Fruit fly (Drosophila melanogaster) whole organism: ENCODE data around the gene CG14194.

Experiments
- CG8478 ChIP-seq: fragments of >200 bp; optimal IDR thresholded peaks from 2 replicates; lab custom pipeline; 2018; ENCODE audit warnings: inconsistent platforms
- Dll ChIP-seq: fragments of >200 bp; optimal IDR thresholded peaks from 2 replicates; lab custom pipeline; 2017
- EcR ChIP-seq, 2 experiments: fragments of >200 bp; optimal IDR thresholded peaks; 2 replicates each; lab custom pipeline; 2017; ENCODE audit warnings: missing biosample characterization in 2 of 2, missing genetic modification characterization in 2 of 2, missing genetic modification reagents in 2 of 2
- pan ChIP-seq: fragments of >200 bp; optimal IDR thresholded peaks from 2 replicates; lab custom pipeline; 2017
- psq ChIP-seq: fragments of >200 bp; optimal IDR thresholded peaks from 2 replicates; lab custom pipeline; 2017
- usp ChIP-seq: fragments of >200 bp; optimal IDR thresholded peaks from 2 replicates; lab custom pipeline; 2017; ENCODE audit warnings: missing biosample characterization, missing genetic modification characterization, mixed read lengths

CG14194 gene

dm6 chrX:19224580-19225303 lies 31.4 kb downstream of the CG14194 start:
- TF ChIP-seq Dll (lab: Kevin White, UChicago): no peak
- no peak for TF ChIP-seq psq
- TF ChIP-seq pan: no peak
- no peak for TF ChIP-seq usp (GFP tag; lab: Kevin White, UChicago)
- no peak for TF ChIP-seq CG8478 (lab: Kevin White, UChicago)
- TF ChIP-seq EcR (GFP tag; optimal IDR thresholded peaks at IDR 0.05; lab: Kevin White, UChicago): no peak

- TF ChIP-seq CG8478 (lab: Kevin White, UChicago) (no peak), pan (no peak), EcR (GFP tag; optimal IDR thresholded peaks at IDR 0.05; lab: Kevin White, UChicago) (no peak), usp (GFP tag; lab: Kevin White, UChicago) (no peak), Dll (lab: Kevin White, UChicago) (no peak), psq (no peak)
These were observed 31.9 kb downstream of the CG14194 start for dm6 chrX:19225304-19225640.

- TF ChIP-seq pan (no peak), EcR (GFP tag; optimal IDR thresholded peaks at IDR 0.05; lab: Kevin White, UChicago) (no peak), psq (no peak)
These were observed 36.6 kb downstream of the CG14194 start for dm6 chrX:19229855-19230433.

dm6 chrX:19238613-19239012 lies 45.3 kb downstream of the CG14194 start:
- no peak for TF ChIP-seq Dll (lab: Kevin White, UChicago)
- TF ChIP-seq CG8478 (lab: Kevin White, UChicago): no peak
- no peak for TF ChIP-seq EcR (GFP tag; optimal IDR thresholded peaks at IDR 0.05; lab: Kevin White, UChicago)
- no peak for TF ChIP-seq pan
- TF ChIP-seq psq: no peak
- no peak for TF ChIP-seq usp (GFP tag; lab: Kevin White, UChicago)

dm6 chrX:19239365-19239764 lies 46.0 kb downstream of the CG14194 start:
- TF ChIP-seq EcR (GFP tag; optimal IDR thresholded peaks at IDR 0.05; lab: Kevin White, UChicago): no peak
- no peak for TF ChIP-seq Dll (lab: Kevin White, UChicago)
- TF ChIP-seq psq: no peak
- TF ChIP-seq pan: no peak
- TF ChIP-seq usp (GFP tag; lab: Kevin White, UChicago): no peak
- TF ChIP-seq CG8478 (lab: Kevin White, UChicago): no peak

dm6 chrX:19240230-19240839 lies 47.0 kb downstream of the CG14194 start:
- no peak for TF ChIP-seq CG8478 (lab: Kevin White, UChicago)
- TF ChIP-seq Dll (lab: Kevin White, UChicago): no peak
- TF ChIP-seq EcR (GFP tag; optimal IDR thresholded peaks at IDR 0.05; lab: Kevin White, UChicago): no peak
- no peak for TF ChIP-seq usp (GFP tag; lab: Kevin White, UChicago)
- TF ChIP-seq psq: no peak
- TF ChIP-seq pan: no peak

dm6 chrX:19241790-19242373 lies 48.5 kb downstream of the CG14194 start, which contains the start of gene CG14196:
Gene CG14196, minus strand, starts transcription at chrX:19241840.
- TF ChIP-seq CG8478 (lab: Kevin White, UChicago) (no peak), psq (no peak), pan (no peak), Dll (lab: Kevin White, UChicago) (no peak), usp (GFP tag; lab: Kevin White, UChicago) (no peak), EcR (GFP tag; optimal IDR thresholded peaks at IDR 0.05; lab: Kevin White, UChicago) (no peak)

- TF ChIP-seq EcR (GFP tag; optimal IDR thresholded peaks at IDR 0.05; lab: Kevin White, UChicago) (no peak), Dll (lab: Kevin White, UChicago) (no peak), pan (no peak), psq (no peak), CG8478 (lab: Kevin White, UChicago) (no peak), usp (GFP tag; lab: Kevin White, UChicago) (no peak)
These were observed 50.1 kb downstream of the CG14194 start, which contains the start of gene CG7889 for dm6 chrX:19243379-19243834. Gene CG7889, plus strand, starts transcription at chrX:19243631.
